Worm (Caenorhabditis elegans) whole organism, midembryonic: ENCODE measurements around the gene srw-31.

Experiments used
- flt-1 ChIP-seq: fragments of 200-800 bp; sonication (Bioruptor generic); IDR thresholded peaks from 2 replicates; pipeline ENCODE4 v1.3.6; 2022; ENCODE audit warnings: missing genetic modification characterization, missing compliant biosample characterization
- med-1 ChIP-seq: sonication (generic microtip); optimal IDR thresholded peaks from 2 replicates; lab custom pipeline; 2017; ENCODE audit warnings: missing genetic modification characterization, mild to moderate bottlenecking, missing compliant biosample characterization, antibody characterized with exemption, missing genetic modification reagents; ENCODE audit not compliant: insufficient read depth

DNA sequence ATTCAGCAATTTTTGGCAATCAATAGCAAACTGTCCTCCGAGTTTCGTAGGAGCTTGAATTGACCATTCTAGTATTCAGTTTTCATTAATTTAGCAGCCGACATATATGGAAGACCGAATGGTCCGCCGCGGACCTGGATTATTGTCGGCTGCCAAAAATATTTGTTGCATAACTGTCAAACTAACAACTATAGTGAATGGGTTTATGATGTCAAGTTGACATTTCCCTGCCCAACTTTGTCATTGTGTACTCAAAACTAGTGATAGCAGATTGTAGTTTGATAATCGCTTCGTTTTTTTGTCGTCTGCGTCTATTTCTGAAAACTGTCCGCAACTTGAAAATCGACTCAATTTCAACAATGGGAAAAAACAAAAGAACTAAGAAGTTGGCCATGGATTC lies 43.0 kb downstream of the srw-31 start, which contains the start of gene fbxa-176:
- TF ChIP-seq med-1 (GFP tag; lab: Kevin White, UChicago) (no peak), flt-1 (GFP tag; lab: Robert Waterston, UW) (no peak)
